Fruit fly (Drosophila melanogaster): ENCODE measurements around the gene Glut4EF.

Gene Glut4EF

DNA sequence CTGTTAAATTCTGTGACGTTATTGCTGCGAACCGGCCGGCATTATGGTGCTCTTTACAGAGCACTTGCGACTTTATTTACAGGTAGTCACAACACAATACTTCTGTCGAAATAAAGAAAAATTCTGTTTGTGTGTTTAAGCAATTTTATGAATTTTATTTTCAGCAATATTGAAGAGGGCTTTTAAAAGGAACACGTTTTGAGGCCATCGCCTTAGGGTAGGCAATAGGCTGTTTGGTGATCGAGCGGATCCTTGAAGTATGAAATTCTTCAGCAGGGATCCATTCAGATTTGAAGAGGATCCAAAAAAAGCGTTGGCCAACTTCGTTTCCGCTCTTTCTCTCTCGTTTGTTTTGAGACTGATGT is 746 bp upstream of the Glut4EF start (continued):
- TF ChIP-seq Hr38 (GFP tag; optimal IDR thresholded peaks at IDR 0.05) (no peak), CG31627 (GFP tag; optimal IDR thresholded peaks at IDR 0.05) (peak; percentile 89), CG16779 (tag; optimal IDR thresholded peaks at IDR 0.05) (peak; percentile 70), acj6 (GFP tag; optimal IDR thresholded peaks at IDR 0.05) (peak; percentile 84), Gug (GFP tag; IDR thresholded peaks at IDR 0.05) (peak; percentile 81), Smox (GFP tag; optimal IDR thresholded peaks at IDR 0.05) (peak; percentile 78), spab (GFP tag; optimal IDR thresholded peaks at IDR 0.05) (peak; percentile 59), CG6808 (GFP tag; optimal IDR thresholded peaks at IDR 0.05) (peak; percentile 33)

DNA sequence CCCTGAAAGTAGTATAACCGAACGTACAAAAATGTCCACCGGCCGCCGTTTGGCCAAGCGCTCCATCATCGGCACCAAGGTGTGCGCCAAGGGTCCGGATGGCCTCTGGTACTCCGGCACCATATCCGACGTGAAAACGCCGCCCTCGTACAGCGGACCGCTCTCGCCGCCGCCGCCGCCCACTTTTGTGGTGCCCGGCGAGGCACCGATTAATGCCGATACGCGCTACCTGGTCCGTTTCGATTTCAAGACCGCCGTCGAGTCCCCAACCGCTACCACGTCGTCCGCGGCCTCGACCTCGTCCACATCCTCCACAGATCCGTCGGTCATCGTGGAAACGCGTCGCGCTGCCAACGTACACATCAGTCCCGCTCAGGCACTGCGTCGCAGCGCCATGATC is 1.2 kb downstream of the Glut4EF start:
- TF ChIP-seq CG1621 (tag; optimal IDR thresholded peaks at IDR 0.05) = no peak
- no peak for TF ChIP-seq CG10669 (GFP tag; optimal IDR thresholded peaks at IDR 0.05)
- TF ChIP-seq CG8319 (GFP tag; optimal IDR thresholded peaks at IDR 0.05) = no peak
- TF ChIP-seq CG32006 (GFP tag; optimal IDR thresholded peaks at IDR 0.05) = no peak
- no peak for TF ChIP-seq CG8632 (GFP tag; optimal IDR thresholded peaks at IDR 0.05)
- no peak for TF ChIP-seq lz (GFP tag; optimal IDR thresholded peaks at IDR 0.05)
- TF ChIP-seq Lpt (GFP tag; optimal IDR thresholded peaks at IDR 0.05) = no peak
- no peak for TF ChIP-seq CG11762 (GFP tag; optimal IDR thresholded peaks at IDR 0.05; ENCODE audit: insufficient read depth)

DNA sequence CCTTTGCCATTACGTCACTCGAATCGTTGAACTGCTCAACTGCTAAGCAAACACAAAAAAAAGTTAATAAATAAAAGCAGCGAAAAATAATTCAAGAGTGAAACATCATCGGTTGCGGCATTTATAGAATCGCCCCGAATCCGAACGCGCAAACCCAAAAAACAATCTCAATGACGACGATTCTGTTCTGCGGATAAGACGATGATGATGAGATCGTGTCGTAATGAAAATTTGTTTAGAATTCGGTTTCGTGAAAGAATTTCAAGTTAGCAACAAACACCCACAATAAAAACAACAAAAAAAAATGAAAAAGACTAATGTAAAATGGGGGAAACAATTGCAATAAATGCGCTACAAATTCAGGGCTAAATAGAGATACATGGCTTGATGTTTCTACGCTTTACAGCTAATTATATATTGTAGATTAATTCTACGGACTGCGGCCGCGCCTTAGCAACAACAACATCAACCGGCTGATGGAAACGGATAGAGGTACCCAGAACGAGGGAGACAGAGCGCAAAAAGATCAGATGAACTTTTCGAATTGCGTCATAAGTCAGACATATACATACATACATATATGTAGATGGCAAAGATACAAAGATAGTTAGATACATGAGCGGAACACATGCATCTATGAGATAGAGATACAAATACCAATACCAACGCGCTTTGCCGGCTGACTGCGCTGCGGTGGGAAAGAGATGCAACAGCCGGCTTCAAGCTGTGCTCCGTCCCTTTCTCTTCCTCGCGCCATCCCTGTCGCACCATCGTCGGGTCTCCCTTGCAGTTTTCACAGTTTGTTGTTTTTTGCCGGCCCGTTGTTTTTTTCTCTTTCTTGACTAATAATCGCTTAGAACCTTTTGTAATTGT is 2.9 kb downstream of the Glut4EF start:
- TF ChIP-seq Eip93F (GFP tag; optimal IDR thresholded peaks at IDR 0.05) = no peak
- TF ChIP-seq spab (GFP tag; optimal IDR thresholded peaks at IDR 0.05) = no peak
- TF ChIP-seq Hr39 (GFP tag; optimal IDR thresholded peaks at IDR 0.05) = no peak
- no peak for TF ChIP-seq Eip75B (GFP tag; optimal IDR thresholded peaks at IDR 0.05)
- TF ChIP-seq CG8632 (GFP tag; optimal IDR thresholded peaks at IDR 0.05) = no peak
- no peak for TF ChIP-seq Ets21C (GFP tag; optimal IDR thresholded peaks at IDR 0.05)
- no peak for TF ChIP-seq CG34406 (GFP tag; optimal IDR thresholded peaks at IDR 0.05)
- TF ChIP-seq fd85E (GFP tag; optimal IDR thresholded peaks at IDR 0.05) = no peak
- peak; percentile 32 for TF ChIP-seq vri (GFP tag; optimal IDR thresholded peaks at IDR 0.05)
- TF ChIP-seq OdsH (GFP tag; optimal IDR thresholded peaks at IDR 0.05) = no peak
- TF ChIP-seq Met (GFP tag; optimal IDR thresholded peaks at IDR 0.05) = no peak
- TF ChIP-seq CG10669 (GFP tag; optimal IDR thresholded peaks at IDR 0.05) = no peak
- no peak for TF ChIP-seq esn (GFP tag; optimal IDR thresholded peaks at IDR 0.05)
- TF ChIP-seq salr (GFP tag; optimal IDR thresholded peaks at IDR 0.05) = no peak
- TF ChIP-seq fkh (GFP tag; optimal IDR thresholded peaks at IDR 0.05) = peak; percentile 42
- TF ChIP-seq Sox15 (GFP tag; optimal IDR thresholded peaks at IDR 0.05) = no peak
- TF ChIP-seq CG8319 (GFP tag; optimal IDR thresholded peaks at IDR 0.05) = no peak
- TF ChIP-seq fd59A (GFP tag; optimal IDR thresholded peaks at IDR 0.05) = no peak
- peak; percentile 20 for TF ChIP-seq dsx (GFP tag; optimal IDR thresholded peaks at IDR 0.05; ENCODE audit: poor library complexity, severe bottlenecking)
- TF ChIP-seq achi (GFP tag; optimal IDR thresholded peaks at IDR 0.05) = no peak
- peak; percentile 27 for TF ChIP-seq Eip78C (GFP tag)
- TF ChIP-seq CG15336 (GFP tag; IDR thresholded peaks at IDR 0.05) = no peak
- no peak for TF ChIP-seq Hr4 (GFP tag; optimal IDR thresholded peaks at IDR 0.05)
- TF ChIP-seq Gug (GFP tag; IDR thresholded peaks at IDR 0.05) = no peak
- no peak for TF ChIP-seq CG6854 (GFP tag; optimal IDR thresholded peaks at IDR 0.05)
- no peak for TF ChIP-seq CG7368 (GFP tag; optimal IDR thresholded peaks at IDR 0.05)
- TF ChIP-seq CG3032 (tag; optimal IDR thresholded peaks at IDR 0.05) = no peak
- no peak for TF ChIP-seq Sox102F (GFP tag; optimal IDR thresholded peaks at IDR 0.05)
- peak; percentile 16 for TF ChIP-seq svp (GFP tag)
- TF ChIP-seq CG6792 (GFP tag; optimal IDR thresholded peaks at IDR 0.05) = no peak
- no peak for TF ChIP-seq CG11762 (GFP tag; optimal IDR thresholded peaks at IDR 0.05; ENCODE audit: insufficient read depth)
- TF ChIP-seq acj6 (GFP tag; optimal IDR thresholded peaks at IDR 0.05) = no peak
- TF ChIP-seq CG10631 (GFP tag; optimal IDR thresholded peaks at IDR 0.05) = no peak
- TF ChIP-seq CG1621 (tag; optimal IDR thresholded peaks at IDR 0.05) = no peak
- peak; percentile 28 for TF ChIP-seq CG16779 (tag; optimal IDR thresholded peaks at IDR 0.05)
- no peak for TF ChIP-seq Hr38 (GFP tag; optimal IDR thresholded peaks at IDR 0.05)
- no peak for TF ChIP-seq CG6163 (GFP tag; IDR thresholded peaks at IDR 0.05)

All from whole organism, prepupa.